Worm (Caenorhabditis elegans): ENCODE results near the gene tctn-1.
"Not testable (repeated sequence)": the region's sequence is repeated elsewhere in the genome, so short reads cannot be mapped to it uniquely, and the experiment has no call there.

tctn-1 gene

DNA sequence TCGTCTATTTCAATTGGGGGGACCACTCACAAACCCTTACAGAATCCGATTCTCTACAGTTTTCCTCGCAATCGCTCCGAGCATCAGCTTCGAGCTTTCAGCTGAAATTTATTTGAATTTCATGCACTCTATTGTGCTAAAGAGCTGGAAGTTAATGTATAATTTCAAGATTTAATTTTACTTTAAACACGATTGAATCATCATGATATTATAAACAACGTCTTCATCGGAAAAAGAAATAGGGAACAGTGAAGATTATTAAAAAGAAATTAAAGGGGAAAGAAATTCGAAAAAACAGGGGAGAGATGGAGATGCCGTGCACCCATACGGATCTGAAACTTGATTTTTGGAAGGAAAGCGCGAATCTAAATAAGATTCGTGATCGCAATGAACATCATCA lies 3.5 kb downstream of the tctn-1 start, which contains the start of gene hoe-1:
Gene hoe-1, minus strand, starts transcription at position 101 of the 400 bp plus-strand sequence.
- TF ChIP-seq nhr-10 (tag; optimal IDR thresholded peaks at IDR 0.05) = no peak
- TF ChIP-seq nhr-21 (tag; optimal IDR thresholded peaks at IDR 0.05) = no peak
- no peak for TF ChIP-seq mbf-1 (tag; optimal IDR thresholded peaks at IDR 0.05)
- no peak for TF ChIP-seq sma-3 (GFP tag; optimal IDR thresholded peaks at IDR 0.05)
- no peak for TF ChIP-seq elt-1 (tag; optimal IDR thresholded peaks at IDR 0.05)
- no peak for TF ChIP-seq lin-39 (tag; optimal IDR thresholded peaks at IDR 0.05)
- no peak for TF ChIP-seq skn-1 (tag; optimal IDR thresholded peaks at IDR 0.05)
- TF ChIP-seq nhr-237 (tag; optimal IDR thresholded peaks at IDR 0.05) = no peak
- no peak for TF ChIP-seq lin-13 (GFP tag; optimal IDR thresholded peaks at IDR 0.05)
- TF ChIP-seq aly-2 (tag; optimal IDR thresholded peaks at IDR 0.05) = no peak
- TF ChIP-seq ztf-11 (tag; optimal IDR thresholded peaks at IDR 0.05) = no peak
- TF ChIP-seq blmp-1 (tag; optimal IDR thresholded peaks at IDR 0.05; ENCODE audit: insufficient read depth) = no peak

DNA sequence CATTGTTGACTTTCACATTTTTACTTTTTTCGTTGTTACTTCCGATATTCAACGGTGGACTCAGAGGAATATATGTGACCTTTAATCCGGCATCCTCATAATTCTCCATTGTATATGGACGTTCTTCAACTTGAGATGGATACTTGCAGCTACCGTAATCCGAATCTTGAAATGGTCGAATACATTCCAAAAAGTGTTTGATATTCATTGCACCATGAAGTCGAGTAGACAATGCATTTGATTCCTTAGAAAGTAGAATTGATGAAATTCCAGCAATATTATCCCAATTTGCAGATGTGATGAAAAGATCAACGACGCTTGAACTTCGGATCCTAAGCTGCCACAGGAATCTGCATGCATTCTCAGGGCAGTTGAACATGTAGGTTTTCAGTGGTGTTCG lies 5.2 kb downstream of the tctn-1 start:
- TF ChIP-seq ztf-11 (tag; optimal IDR thresholded peaks at IDR 0.05) (no peak), ztf-4 (tag; optimal IDR thresholded peaks at IDR 0.05) (no peak), ama-1 (optimal IDR thresholded peaks at IDR 0.05) (no peak), lsy-2 (tag; optimal IDR thresholded peaks at IDR 0.05) (no peak), nhr-6 (tag; optimal IDR thresholded peaks at IDR 0.05) (no peak), egl-27 (tag; optimal IDR thresholded peaks at IDR 0.05) (no peak)

DNA sequence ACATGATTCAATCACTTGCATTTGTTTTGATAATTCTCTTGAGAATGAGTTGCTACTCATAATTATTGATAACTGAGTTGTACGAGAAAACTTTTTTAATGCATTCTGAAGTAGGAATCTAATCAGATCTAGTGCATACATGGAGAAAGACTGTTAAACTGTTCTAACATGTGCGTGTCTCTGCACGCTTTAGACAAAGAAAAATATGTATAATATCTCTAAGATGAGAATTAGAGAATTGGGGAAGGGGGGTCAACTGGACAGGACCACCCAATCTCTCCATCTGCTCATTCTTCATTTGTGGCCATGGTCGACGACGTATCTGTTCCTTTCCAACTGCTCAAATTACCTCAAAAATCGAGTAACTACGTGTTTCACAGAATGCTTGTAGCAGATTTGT lies 10.4 kb downstream of the tctn-1 start, which contains the start of gene fbxb-78:
Gene fbxb-78, plus strand, starts transcription at position 301 of the 400 bp plus-strand sequence.
- TF ChIP-seq R02D3.7 (tag; optimal IDR thresholded peaks at IDR 0.05) (no peak), lin-11 (tag; optimal IDR thresholded peaks at IDR 0.05) (no peak), mdl-1 (tag; optimal IDR thresholded peaks at IDR 0.05) (no peak), fos-1 (tag; optimal IDR thresholded peaks at IDR 0.05) (no peak), nhr-11 (tag; optimal IDR thresholded peaks at IDR 0.05) (no peak), nhr-237 (tag; optimal IDR thresholded peaks at IDR 0.05) (no peak), alr-1 (tag; optimal IDR thresholded peaks at IDR 0.05) (no peak), ztf-4 (tag; optimal IDR thresholded peaks at IDR 0.05) (no peak), snpc-4 (tag; optimal IDR thresholded peaks at IDR 0.05) (no peak)

DNA sequence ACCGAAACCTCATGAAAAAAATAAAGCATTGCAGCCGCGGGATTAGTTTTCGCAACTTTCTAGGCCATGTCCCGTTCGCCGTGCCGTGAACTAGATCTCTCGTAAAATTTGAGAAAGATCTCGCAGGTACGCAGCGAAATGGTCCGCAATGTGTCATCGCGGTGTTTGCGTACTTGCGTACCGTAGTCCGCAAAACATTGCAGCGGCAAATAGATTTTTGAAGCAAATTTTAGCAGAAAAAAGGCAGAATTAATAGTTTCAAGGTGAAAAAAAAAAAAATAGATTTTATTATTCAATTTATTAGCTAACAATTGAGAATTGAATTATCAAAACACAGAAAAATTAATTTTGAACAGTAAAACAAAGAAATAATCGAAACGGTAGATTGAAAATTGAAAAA lies 19.7 kb downstream of the tctn-1 start:
- TF ChIP-seq ceh-82 (tag; optimal IDR thresholded peaks at IDR 0.05) (peak; percentile 4), sem-4 (tag; optimal IDR thresholded peaks at IDR 0.05) (peak; percentile 46), ztf-4 (tag; optimal IDR thresholded peaks at IDR 0.05) (peak; percentile 5), fos-1 (tag; optimal IDR thresholded peaks at IDR 0.05) (peak; percentile 33), C34F6.9 (tag; optimal IDR thresholded peaks at IDR 0.05) (peak; percentile 62), lin-13 (GFP tag; optimal IDR thresholded peaks at IDR 0.05) (peak; percentile 72), nhr-129 (tag; optimal IDR thresholded peaks at IDR 0.05) (peak; percentile 13), sma-9 (GFP tag; optimal IDR thresholded peaks at IDR 0.05) (peak; percentile 53), sma-3 (GFP tag; optimal IDR thresholded peaks at IDR 0.05) (peak; percentile 95), R02D3.7 (tag; optimal IDR thresholded peaks at IDR 0.05) (peak; percentile 34), lsy-2 (tag; optimal IDR thresholded peaks at IDR 0.05) (peak; percentile 97 to 98), F13H6.1 (tag; optimal IDR thresholded peaks at IDR 0.05) (peak; percentile 90), unc-55 (GFP tag; optimal IDR thresholded peaks at IDR 0.05) (peak; percentile 58), Y55F3AM.14 (GFP tag; optimal IDR thresholded peaks at IDR 0.05) (peak; percentile 91), mab-5 (tag; optimal IDR thresholded peaks at IDR 0.05) (peak; percentile 68), ZK546.5 (tag; optimal IDR thresholded peaks at IDR 0.05) (peak; percentile 80), nhr-21 (tag; optimal IDR thresholded peaks at IDR 0.05) (peak; percentile 74), nhr-25 (tag; optimal IDR thresholded peaks at IDR 0.05) (peak; percentile 83), nhr-6 (tag; optimal IDR thresholded peaks at IDR 0.05) (peak; percentile 11), gmeb-1 (tag; optimal IDR thresholded peaks at IDR 0.05) (peak; percentile 65), crh-2 (tag; optimal IDR thresholded peaks at IDR 0.05) (peak; percentile 67)
- not testable (repeated sequence) for TF ChIP-seq sma-9 (tag; optimal IDR thresholded peaks at IDR 0.05)
